Fruit fly (Drosophila melanogaster): Measurements from ENCODE around the gene Alg9.
A peak's percentile ranks its signal among the peaks of the same experiment; 100 is the strongest.

Alg9 gene

DNA sequence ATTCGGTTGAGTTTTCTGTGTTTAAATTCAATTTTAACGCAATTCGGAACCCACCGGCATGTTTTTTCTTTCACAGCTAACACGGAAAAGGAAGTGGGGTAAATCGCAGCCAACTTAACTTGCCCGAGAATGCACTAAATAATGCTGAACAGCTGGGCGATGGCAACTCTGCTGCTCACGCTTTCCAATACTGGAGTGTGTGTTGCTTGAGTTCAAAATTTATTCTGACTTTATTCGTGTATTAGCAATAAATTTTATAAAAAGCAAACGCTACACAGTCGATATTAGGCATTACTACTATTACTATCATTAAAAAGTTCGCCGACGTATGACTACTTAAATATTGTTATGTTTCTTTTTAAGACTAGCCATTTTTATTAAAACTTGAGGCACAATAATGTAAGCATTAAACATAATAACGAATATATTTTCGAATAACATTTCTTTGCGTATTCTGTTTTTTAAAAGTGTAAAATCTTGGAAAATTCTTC lies 26.0 kb downstream of the Alg9 start, which contains the start of the genes RpS27 and Nup37:
RpS27 (minus strand) TSS at position 136 of the 491 bp plus-strand sequence.
Nup37 (plus strand) TSS at position 280 of the 491 bp plus-strand sequence.
- peak; percentile 89 for TF ChIP-seq GATAd (GFP tag; optimal IDR thresholded peaks at IDR 0.05)
- peak; percentile 90 for TF ChIP-seq ey (GFP tag; optimal IDR thresholded peaks at IDR 0.05)
- peak; percentile 92 for TF ChIP-seq Mio (GFP tag; optimal IDR thresholded peaks at IDR 0.05)
- TF ChIP-seq sv (GFP tag; optimal IDR thresholded peaks at IDR 0.05) = peak; percentile 96
- no peak for TF ChIP-seq pan (optimal IDR thresholded peaks at IDR 0.05)
- peak; percentile 89 for TF ChIP-seq psq (GFP tag; optimal IDR thresholded peaks at IDR 0.05)
- no peak for TF ChIP-seq CrebA (GFP tag; optimal IDR thresholded peaks at IDR 0.05; ENCODE audit: borderline replicate concordance)
- TF ChIP-seq foxo (GFP tag; optimal IDR thresholded peaks at IDR 0.05) = peak; percentile 81 to 97
- peak; percentile 99 for TF ChIP-seq dmrt93B (GFP tag; optimal IDR thresholded peaks at IDR 0.05)
- TF ChIP-seq Hr83 (GFP tag; optimal IDR thresholded peaks at IDR 0.05; ENCODE audit: poor library complexity, severe bottlenecking) = peak; percentile 99
- no peak for TF ChIP-seq Hnf4 (GFP tag; optimal IDR thresholded peaks at IDR 0.05)
- peak; percentile 95 for TF ChIP-seq OdsH (GFP tag; optimal IDR thresholded peaks at IDR 0.05)
- peak; percentile 96 for TF ChIP-seq HLH106 (tag; optimal IDR thresholded peaks at IDR 0.05)
- peak; percentile 25 for TF ChIP-seq Myc (optimal IDR thresholded peaks at IDR 0.05)
- no peak for TF ChIP-seq tai (GFP tag; optimal IDR thresholded peaks at IDR 0.05)
- no peak for TF ChIP-seq Abd-B (GFP tag; optimal IDR thresholded peaks at IDR 0.05)
- TF ChIP-seq usp (GFP tag; optimal IDR thresholded peaks at IDR 0.05) = no peak
- TF ChIP-seq CG32264 (GFP tag; optimal IDR thresholded peaks at IDR 0.05) = peak; percentile 91
- no peak for TF ChIP-seq N (GFP tag; optimal IDR thresholded peaks at IDR 0.05)
- no peak for TF ChIP-seq Hr78 (GFP tag; optimal IDR thresholded peaks at IDR 0.05)
- TF ChIP-seq jim (GFP tag; optimal IDR thresholded peaks at IDR 0.05) = peak; percentile 7
- TF ChIP-seq Rel (GFP tag; optimal IDR thresholded peaks at IDR 0.05) = peak; percentile 53
- TF ChIP-seq Rel (tag; optimal IDR thresholded peaks at IDR 0.05) = peak; percentile 83
- TF ChIP-seq Vsx2 (GFP tag; optimal IDR thresholded peaks at IDR 0.05; ENCODE audit: partially characterized antibody) = no peak
- peak; percentile 79 for TF ChIP-seq dsf (GFP tag; optimal IDR thresholded peaks at IDR 0.05; ENCODE audit: borderline replicate concordance)
- no peak for TF ChIP-seq Jra (GFP tag; optimal IDR thresholded peaks at IDR 0.05)
- TF ChIP-seq Sp1 (GFP tag; optimal IDR thresholded peaks at IDR 0.05) = peak; percentile 97
- TF ChIP-seq Dif (GFP tag; optimal IDR thresholded peaks at IDR 0.05; ENCODE audit: partially characterized antibody) = no peak
- TF ChIP-seq brk (GFP tag; optimal IDR thresholded peaks at IDR 0.05) = no peak
- TF ChIP-seq fru (GFP tag; optimal IDR thresholded peaks at IDR 0.05) = peak; percentile 96
- peak; percentile 99 for TF ChIP-seq rgr (GFP tag; optimal IDR thresholded peaks at IDR 0.05)
- TF ChIP-seq woc (GFP tag; optimal IDR thresholded peaks at IDR 0.05) = peak; percentile 77
- no peak for TF ChIP-seq dl (GFP tag; optimal IDR thresholded peaks at IDR 0.05; ENCODE audit: insufficient read depth in 1 of 2, partially characterized antibody in 2 of 2)
- TF ChIP-seq CG9705 (GFP tag; optimal IDR thresholded peaks at IDR 0.05) = peak; percentile 99
- peak; percentile 98 for TF ChIP-seq br (GFP tag; optimal IDR thresholded peaks at IDR 0.05)
- TF ChIP-seq h (GFP tag; optimal IDR thresholded peaks at IDR 0.05) = peak; percentile 96
- TF ChIP-seq Dfd (GFP tag; optimal IDR thresholded peaks at IDR 0.05) = no peak
- no peak for TF ChIP-seq lola (GFP tag; optimal IDR thresholded peaks at IDR 0.05)
- TF ChIP-seq sage (GFP tag; optimal IDR thresholded peaks at IDR 0.05) = peak; percentile 66

- no peak for TF ChIP-seq fru (GFP tag; optimal IDR thresholded peaks at IDR 0.05)
- TF ChIP-seq Rel (GFP tag; optimal IDR thresholded peaks at IDR 0.05) = no peak
- peak; percentile 18 for TF ChIP-seq Rel (tag; optimal IDR thresholded peaks at IDR 0.05)
- TF ChIP-seq Sp1 (GFP tag; optimal IDR thresholded peaks at IDR 0.05) = peak; percentile 5
Observed at dm6 chr3R:25249145-25250141, 28.1 kb downstream of the Alg9 start, which contains the start of gene Nup358. Gene Nup358 (plus strand): TSS chr3R:25249348.
